Fruit fly (Drosophila melanogaster): ENCODE measurements around the gene CG11369.

The CG11369 gene

DNA sequence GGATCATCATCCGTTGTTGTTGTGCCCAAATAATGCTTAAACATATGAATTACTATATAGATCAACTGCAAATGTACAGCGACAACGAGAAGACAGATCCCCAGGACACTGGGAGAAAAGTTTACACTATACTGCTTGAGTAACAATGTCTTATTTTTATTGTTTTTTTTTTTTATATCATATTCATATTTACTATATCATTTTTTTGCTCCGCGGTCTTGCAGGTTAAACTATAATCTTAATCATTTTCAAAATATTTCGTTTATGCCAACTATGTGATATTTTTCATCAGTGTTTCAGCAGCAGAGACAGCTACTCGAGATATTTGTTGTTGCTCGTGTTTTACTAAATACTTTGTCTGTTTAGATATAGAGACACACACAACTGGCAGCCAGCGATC is 42.8 kb downstream of the CG11369 start (continued):
- TF ChIP-seq Meics (GFP tag; optimal IDR thresholded peaks at IDR 0.05) (peak; percentile 11), CG12155 (GFP tag; optimal IDR thresholded peaks at IDR 0.05) (peak; percentile 23), sima (GFP tag; optimal IDR thresholded peaks at IDR 0.05) (no peak), CG6175 (GFP tag; IDR thresholded peaks at IDR 0.05) (no peak), Blimp-1 (GFP tag; optimal IDR thresholded peaks at IDR 0.05) (peak; percentile 70), hkb (optimal IDR thresholded peaks at IDR 0.05) (no peak), hkb (GFP tag; IDR thresholded peaks at IDR 0.05) (peak; percentile 57), HLH4C (GFP tag; IDR thresholded peaks at IDR 0.05; ENCODE audit: partially characterized antibody) (no peak), dysf (GFP tag; IDR thresholded peaks at IDR 0.05) (peak; percentile 61; the same call in 2 of the 3 replicates), gsb-n (tag; optimal IDR thresholded peaks at IDR 0.05) (peak; percentile 73), Nf-YA (GFP tag; IDR thresholded peaks at IDR 0.05) (no peak), CG7839 (tag; optimal IDR thresholded peaks at IDR 0.05) (peak; percentile 66), Dad (GFP tag; optimal IDR thresholded peaks at IDR 0.05) (no peak), tin (GFP tag; optimal IDR thresholded peaks at IDR 0.05) (peak; percentile 53), pnt (GFP tag; optimal IDR thresholded peaks at IDR 0.05) (no peak), lbe (GFP tag; optimal IDR thresholded peaks at IDR 0.05) (no peak), CG6683 (GFP tag; optimal IDR thresholded peaks at IDR 0.05) (no peak), CG2202 (tag; optimal IDR thresholded peaks at IDR 0.05) (peak; percentile 50), CG8290 (GFP tag; optimal IDR thresholded peaks at IDR 0.05) (no peak), CG8290 (tag; optimal IDR thresholded peaks at IDR 0.05) (no peak), MBD-R2 (GFP tag; IDR thresholded peaks at IDR 0.05) (no peak), E2f2 (GFP tag; IDR thresholded peaks at IDR 0.05) (peak; percentile 38; the same call in 1 of the 2 replicates), CG17802 (tag; optimal IDR thresholded peaks at IDR 0.05) (no peak), CG7271 (tag; optimal IDR thresholded peaks at IDR 0.05) (no peak), HLH3B (GFP tag; IDR thresholded peaks at IDR 0.05) (peak; percentile 76), Hey (tag; optimal IDR thresholded peaks at IDR 0.05) (no peak), ERR (GFP tag; optimal IDR thresholded peaks at IDR 0.05) (no peak), rib (GFP tag; IDR thresholded peaks at IDR 0.05) (no peak), Dfd (GFP tag; optimal IDR thresholded peaks at IDR 0.05) (no peak), CG6791 (GFP tag; IDR thresholded peaks at IDR 0.05; ENCODE audit: partially characterized antibody) (no peak), CG32532 (GFP tag; IDR thresholded peaks at IDR 0.05) (peak; percentile 60), CG10267 (tag; optimal IDR thresholded peaks at IDR 0.05) (peak; percentile 58), CG8944 (GFP tag; optimal IDR thresholded peaks at IDR 0.05) (no peak), her (GFP tag; optimal IDR thresholded peaks at IDR 0.05) (no peak), Spps (tag; optimal IDR thresholded peaks at IDR 0.05) (peak; percentile 27), tio (GFP tag; optimal IDR thresholded peaks at IDR 0.05) (peak; percentile 30), gcm (GFP tag; optimal IDR thresholded peaks at IDR 0.05) (peak; percentile 41), pzg (GFP tag; optimal IDR thresholded peaks at IDR 0.05) (no peak), HHEX (GFP tag; optimal IDR thresholded peaks at IDR 0.05) (no peak), zf30C (GFP tag; optimal IDR thresholded peaks at IDR 0.05) (peak; percentile 49), bab2 (GFP tag; optimal IDR thresholded peaks at IDR 0.05) (no peak), sc (optimal IDR thresholded peaks at IDR 0.05) (no peak), sc (GFP tag; optimal IDR thresholded peaks at IDR 0.05) (peak; percentile 60), CG12236 (GFP tag; optimal IDR thresholded peaks at IDR 0.05) (no peak), tap (tag; optimal IDR thresholded peaks at IDR 0.05) (no peak), CG9609 (GFP tag; optimal IDR thresholded peaks at IDR 0.05) (no peak), sim (GFP tag; IDR thresholded peaks at IDR 0.05) (0 out of 2 replicates have a peak, but pooled peaks have one; percentile 28), CG31365 (tag; optimal IDR thresholded peaks at IDR 0.05) (no peak), Nf-YC (tag; optimal IDR thresholded peaks at IDR 0.05) (no peak), eyg (GFP tag; optimal IDR thresholded peaks at IDR 0.05) (no peak), org-1 (GFP tag; optimal IDR thresholded peaks at IDR 0.05) (peak; percentile 14), CG1603 (tag; optimal IDR thresholded peaks at IDR 0.05) (no peak), zen (tag; optimal IDR thresholded peaks at IDR 0.05) (peak; percentile 27)
